Fruit fly (Drosophila melanogaster) S2 (cell line): ENCODE results near the gene Tmlh.

Source experiments
- CG8478 ChIP-seq: fragments of >200 bp; optimal IDR thresholded peaks from 2 replicates; lab custom pipeline; 2018
- CTCF ChIP-seq, 2 experiments: fragments of >200 bp; optimal IDR thresholded peaks; 2 replicates each; lab custom pipeline; 2018

The Tmlh gene

DNA sequence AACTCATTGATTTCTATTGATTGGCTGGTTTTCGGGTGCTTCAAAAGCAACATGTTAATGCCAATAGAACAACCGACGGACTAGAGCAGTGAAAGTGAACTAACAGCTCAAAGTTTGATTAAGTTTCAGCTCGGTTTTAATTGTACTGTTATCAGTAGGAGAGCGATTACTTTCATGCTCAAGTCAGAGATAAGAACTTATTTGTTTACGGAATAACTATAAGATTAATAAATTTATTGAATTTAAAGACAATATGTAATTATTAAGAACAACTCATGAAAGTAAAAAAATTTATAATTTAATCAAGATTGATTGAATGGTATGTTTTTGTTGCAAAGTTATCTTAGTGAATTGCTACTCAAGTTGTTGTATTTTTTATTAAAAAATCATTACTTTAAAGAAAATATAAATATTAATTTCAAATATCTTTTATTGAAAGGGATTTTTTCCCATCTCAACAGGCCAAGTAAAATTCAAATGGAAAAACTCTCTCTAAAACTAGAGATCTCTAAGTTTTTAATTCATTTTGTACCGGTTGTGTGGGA, at the start of gene Tmlh, which contains the start of gene eIF3g2:
TSS of gene Tmlh (minus strand) at position 101 of the 545 bp plus-strand sequence.
TSS of gene eIF3g2 (plus strand) at position 495 of the 545 bp plus-strand sequence.
- TF ChIP-seq CTCF (optimal IDR thresholded peaks at IDR 0.05; lab: Kevin White, UChicago) = no peak

DNA sequence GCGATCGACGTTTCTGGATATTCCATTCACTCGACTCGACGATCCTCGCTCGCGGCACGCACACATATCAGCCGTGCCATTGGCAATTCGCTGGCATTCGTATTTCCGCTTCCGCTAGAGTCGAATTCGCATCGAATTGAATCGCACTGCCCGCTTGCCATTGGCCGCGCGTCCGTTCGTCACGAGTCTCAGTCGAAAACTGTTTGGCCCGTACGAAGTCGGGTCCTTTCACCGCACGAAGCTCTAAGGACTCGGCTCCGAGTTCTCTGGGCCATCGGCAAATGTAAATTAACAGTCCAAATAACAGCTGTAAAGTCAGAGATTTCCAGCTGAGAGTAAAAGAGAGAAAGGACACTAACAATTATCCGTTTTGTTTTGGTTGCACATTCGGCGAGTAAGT, 41.8 kb upstream of the Tmlh start:
- TF ChIP-seq CTCF (optimal IDR thresholded peaks at IDR 0.05; lab: Kevin White, UChicago) (no peak), CG8478 (lab: Kevin White, UChicago) (no peak)

DNA sequence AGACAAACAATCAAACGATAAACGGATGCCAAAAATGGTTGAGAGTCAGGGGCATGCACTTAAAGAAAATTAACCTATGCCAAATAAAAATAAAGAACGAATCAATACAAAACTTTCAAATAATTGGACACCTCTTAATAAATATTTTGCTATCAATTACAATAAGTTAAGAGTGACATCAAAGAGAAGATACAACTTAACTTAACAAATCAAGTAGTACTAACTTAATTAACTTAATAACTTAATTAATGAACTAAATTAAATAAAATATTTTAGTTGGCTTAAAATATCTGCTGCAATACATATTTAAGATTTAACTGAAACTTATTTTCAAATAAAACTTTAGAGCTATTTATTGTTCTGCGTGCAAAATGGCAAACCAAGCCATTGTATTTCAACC, 14.4 kb upstream of the Tmlh start:
- TF ChIP-seq CTCF (optimal IDR thresholded peaks at IDR 0.05; lab: Kevin White, UChicago) (no peak), CG8478 (lab: Kevin White, UChicago) (no peak)

DNA sequence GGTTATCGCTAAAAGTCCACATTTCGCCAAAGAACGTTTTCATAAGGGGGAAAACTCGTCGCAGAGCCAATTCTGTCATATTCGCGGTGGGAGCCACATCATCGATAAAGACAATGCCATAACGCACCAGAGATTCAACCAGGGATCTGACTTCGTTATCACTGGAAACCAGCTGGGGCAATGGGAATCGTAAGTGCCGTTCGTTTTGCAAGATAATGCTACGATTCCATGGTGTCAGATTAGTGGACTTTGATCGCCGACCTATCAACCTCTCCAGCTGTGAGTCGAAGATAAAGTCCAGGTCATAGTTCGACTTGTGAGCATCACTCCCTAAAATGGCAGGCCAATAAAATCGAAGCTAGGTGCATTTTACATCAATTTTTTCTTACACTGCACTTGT, 426 bp downstream of the Tmlh start:
- TF ChIP-seq CG8478 (lab: Kevin White, UChicago) = no peak
- no peak for TF ChIP-seq CTCF (optimal IDR thresholded peaks at IDR 0.05; lab: Kevin White, UChicago)

- TF ChIP-seq CTCF (optimal IDR thresholded peaks at IDR 0.05; lab: Kevin White, UChicago) (no peak), CG8478 (lab: Kevin White, UChicago) (no peak)
Observed at dm6 chr3R:20360008-20360407, 47.7 kb downstream of the Tmlh start, which contains the start of gene MtnC. Gene MtnC (plus strand): TSS chr3R:20360308.
